Worm (Caenorhabditis elegans) whole organism, L2 larva: ENCODE results near the gene evl-20.

Experiments
- C34F6.9 ChIP-seq: fragments of 150-350 bp; optimal IDR thresholded peaks from 2 replicates; lab custom pipeline; 2014; ENCODE audit warnings: missing biosample characterization, missing genetic modification characterization
- F13H6.1 ChIP-seq: sonication (generic microtip); optimal IDR thresholded peaks from 2 replicates; lab custom pipeline; 2016; ENCODE audit warnings: missing genetic modification characterization, missing compliant biosample characterization
- R02D3.7 ChIP-seq: fragments of 150-350 bp; optimal IDR thresholded peaks from 2 replicates; lab custom pipeline; 2014; ENCODE audit warnings: missing biosample characterization, missing genetic modification characterization
- Y55F3AM.14 ChIP-seq: fragments of 200-800 bp; sonication (Bioruptor generic); optimal IDR thresholded peaks from 2 replicates; lab custom pipeline; 2018; ENCODE audit warnings: mild to moderate bottlenecking, missing genetic modification characterization, missing compliant biosample characterization
- ZK546.5 ChIP-seq: sonication (generic microtip); optimal IDR thresholded peaks from 2 replicates; lab custom pipeline; 2017; ENCODE audit warnings: missing biosample characterization, missing genetic modification characterization
- alr-1 ChIP-seq: fragments of 150-350 bp; optimal IDR thresholded peaks from 2 replicates; lab custom pipeline; 2014; ENCODE audit warnings: missing biosample characterization, missing genetic modification characterization
- blmp-1 ChIP-seq: sonication (generic microtip); optimal IDR thresholded peaks from 2 replicates; lab custom pipeline; 2017; ENCODE audit warnings: missing genetic modification characterization, mild to moderate bottlenecking, missing compliant biosample characterization, antibody characterized with exemption, moderate library complexity; ENCODE audit not compliant: insufficient read depth
- ceh-16 ChIP-seq: fragments of 150-350 bp; optimal IDR thresholded peaks from 2 replicates; lab custom pipeline; 2014; ENCODE audit warnings: missing biosample characterization, missing genetic modification characterization
- ceh-82 ChIP-seq: fragments of 150-350 bp; optimal IDR thresholded peaks from 2 replicates; lab custom pipeline; 2014; ENCODE audit warnings: missing biosample characterization, missing genetic modification characterization
- crh-2 ChIP-seq: sonication (generic microtip); optimal IDR thresholded peaks from 2 replicates; lab custom pipeline; 2017; ENCODE audit warnings: missing biosample characterization, missing genetic modification characterization
- dmd-4 ChIP-seq: sonication (generic microtip); optimal IDR thresholded peaks from 2 replicates; lab custom pipeline; 2017; ENCODE audit warnings: missing biosample characterization, missing genetic modification characterization
- egl-27 ChIP-seq: sonication (generic microtip); optimal IDR thresholded peaks from 3 replicates; lab custom pipeline; 2017; ENCODE audit warnings: missing biosample characterization, missing genetic modification reagents, missing genetic modification characterization
- elt-1 ChIP-seq: fragments of 150-350 bp; optimal IDR thresholded peaks from 2 replicates; lab custom pipeline; 2014; ENCODE audit warnings: missing biosample characterization, missing genetic modification characterization
- elt-3 ChIP-seq: sonication (generic microtip); optimal IDR thresholded peaks from 2 replicates; lab custom pipeline; 2017; ENCODE audit warnings: missing biosample characterization, missing genetic modification characterization
- fos-1 ChIP-seq: fragments of 150-350 bp; optimal IDR thresholded peaks from 2 replicates; lab custom pipeline; 2014; ENCODE audit warnings: missing biosample characterization, missing genetic modification characterization
- lin-11 ChIP-seq: fragments of 150-350 bp; sonication (generic microtip); optimal IDR thresholded peaks from 2 replicates; lab custom pipeline; 2014; ENCODE audit warnings: missing biosample characterization, missing genetic modification characterization, inconsistent platforms, mixed read lengths
- lin-13 ChIP-seq: fragments of 150-350 bp; optimal IDR thresholded peaks from 2 replicates; lab custom pipeline; 2014; ENCODE audit warnings: missing biosample characterization, missing genetic modification reagents, missing genetic modification characterization
- lin-39 ChIP-seq: fragments of 150-350 bp; optimal IDR thresholded peaks from 2 replicates; lab custom pipeline; 2014; ENCODE audit warnings: missing biosample characterization, missing genetic modification reagents, missing genetic modification characterization
- lsy-2 ChIP-seq, 2 experiments: fragments of 150-350 bp in 1 of 2; sonication (generic microtip) in 1 of 2; optimal IDR thresholded peaks; 2 replicates each; lab custom pipeline; 2014 to 2017; ENCODE audit warnings: missing biosample characterization in 2 of 2, missing genetic modification characterization in 2 of 2
- mab-5 ChIP-seq: fragments of 150-350 bp; optimal IDR thresholded peaks from 2 replicates; lab custom pipeline; 2014; ENCODE audit warnings: missing biosample characterization, missing genetic modification characterization
- nhr-11 ChIP-seq: fragments of 150-350 bp; optimal IDR thresholded peaks from 2 replicates; lab custom pipeline; 2014; ENCODE audit warnings: missing biosample characterization, missing genetic modification characterization
- nhr-12 ChIP-seq: fragments of 150-350 bp; optimal IDR thresholded peaks from 2 replicates; lab custom pipeline; 2014; ENCODE audit warnings: missing biosample characterization, missing genetic modification characterization
- nhr-129 ChIP-seq: fragments of 150-350 bp; optimal IDR thresholded peaks from 2 replicates; lab custom pipeline; 2014; ENCODE audit warnings: missing biosample characterization, missing genetic modification characterization
- nhr-21 ChIP-seq: fragments of 150-350 bp; optimal IDR thresholded peaks from 2 replicates; lab custom pipeline; 2014; ENCODE audit warnings: missing biosample characterization, missing genetic modification characterization
- nhr-23 ChIP-seq: fragments of 150-350 bp; optimal IDR thresholded peaks from 2 replicates; lab custom pipeline; 2014; ENCODE audit warnings: missing biosample characterization, missing genetic modification reagents, missing genetic modification characterization
- nhr-237 ChIP-seq: fragments of 150-350 bp; optimal IDR thresholded peaks from 2 replicates; lab custom pipeline; 2014; ENCODE audit warnings: missing biosample characterization, missing genetic modification characterization
- nhr-77 ChIP-seq: fragments of 150-350 bp; optimal IDR thresholded peaks from 2 replicates; lab custom pipeline; 2014; ENCODE audit warnings: missing biosample characterization, missing genetic modification characterization
- peb-1 ChIP-seq: fragments of 150-350 bp; optimal IDR thresholded peaks from 2 replicates; lab custom pipeline; 2014; ENCODE audit warnings: missing biosample characterization, missing genetic modification characterization
- sem-4 ChIP-seq: fragments of 150-350 bp; optimal IDR thresholded peaks from 2 replicates; lab custom pipeline; 2014; ENCODE audit warnings: missing biosample characterization, missing genetic modification reagents, missing genetic modification characterization
- sma-3 ChIP-seq: sonication (generic microtip); optimal IDR thresholded peaks from 2 replicates; lab custom pipeline; 2016; ENCODE audit warnings: missing genetic modification reagents, missing genetic modification characterization, missing compliant biosample characterization
- sma-9 ChIP-seq, 2 experiments: fragments of 150-350 bp in 1 of 2; sonication (generic microtip) in 1 of 2; optimal IDR thresholded peaks; 2 replicates each; lab custom pipeline; 2014 to 2016; ENCODE audit warnings: missing genetic modification characterization in 2 of 2, mild to moderate bottlenecking in 1 of 2, missing biosample characterization in 1 of 2, missing compliant biosample characterization in 1 of 2, missing genetic modification reagents in 1 of 2, moderate library complexity in 1 of 2
- snpc-4 ChIP-seq: fragments of 150-350 bp; optimal IDR thresholded peaks from 2 replicates; lab custom pipeline; 2014; ENCODE audit warnings: missing biosample characterization, missing genetic modification characterization
- unc-39 ChIP-seq: fragments of 150-350 bp; optimal IDR thresholded peaks from 2 replicates; lab custom pipeline; 2014; ENCODE audit warnings: missing biosample characterization, missing genetic modification characterization
- unc-55 ChIP-seq: fragments of 150-350 bp; sonication (generic microtip); optimal IDR thresholded peaks from 3 replicates; lab custom pipeline; 2014; ENCODE audit warnings: missing biosample characterization, missing genetic modification reagents, missing genetic modification characterization
- zag-1 ChIP-seq: fragments of 150-350 bp; optimal IDR thresholded peaks from 2 replicates; lab custom pipeline; 2014; ENCODE audit warnings: missing biosample characterization, missing genetic modification characterization
- ztf-11 ChIP-seq: sonication (generic microtip); optimal IDR thresholded peaks from 2 replicates; lab custom pipeline; 2017; ENCODE audit warnings: missing biosample characterization, missing genetic modification characterization

evl-20 gene

ce11 chrII:8449660-8450118 is 5.6 kb downstream of the evl-20 start, which contains the start of gene F22B5.4:
Gene F22B5.4 (plus strand): TSS chrII:8449710.
- TF ChIP-seq dmd-4 (tag; lab: Kevin White, UChicago) (no peak), fos-1 (tag; lab: Kevin White, UChicago) (peak; percentile 27), nhr-11 (tag; lab: Kevin White, UChicago) (no peak)
- TF ChIP-seq, all 48 proteins: peak for 1

- TF ChIP-seq nhr-129 (tag; lab: Kevin White, UChicago), result peak; percentile 67
- no peak for TF ChIP-seq elt-1
- TF ChIP-seq egl-27, result no peak
- no peak for TF ChIP-seq F13H6.1
- no peak for TF ChIP-seq Y55F3AM.14 (GFP tag; lab: Kevin White, UChicago)
- TF ChIP-seq dmd-4 (tag; lab: Kevin White, UChicago), result no peak
- TF ChIP-seq sma-9 (GFP tag; optimal IDR thresholded peaks at IDR 0.05; lab: Kevin White, UChicago), result peak; percentile 21
- TF ChIP-seq sma-9 (tag; optimal IDR thresholded peaks at IDR 0.05; lab: Kevin White, UChicago), result no peak
- TF ChIP-seq C34F6.9 (tag; lab: Kevin White, UChicago), result peak; percentile 19
- no peak for TF ChIP-seq nhr-12
These were observed 6.6 kb downstream of the evl-20 start for ce11 chrII:8450750-8451149.

ce11 chrII:8451425-8451824 is 7.3 kb downstream of the evl-20 start:
- TF ChIP-seq unc-55 (GFP tag; lab: Kevin White, UChicago) (no peak), lin-11 (tag; lab: Kevin White, UChicago) (no peak), lin-39 (tag; lab: Kevin White, UChicago) (no peak), lin-13 (no peak), unc-39 (tag; lab: Kevin White, UChicago) (no peak), nhr-129 (tag; lab: Kevin White, UChicago) (peak; percentile 18), elt-1 (no peak), nhr-237 (no peak), lsy-2 (tag; optimal IDR thresholded peaks at IDR 0.05; lab: Kevin White, UChicago) (no peak), zag-1 (tag; lab: Kevin White, UChicago) (peak; percentile 6), snpc-4 (no peak), C34F6.9 (tag; lab: Kevin White, UChicago) (peak; percentile 23), mab-5 (tag; lab: Kevin White, UChicago) (no peak), Y55F3AM.14 (GFP tag; lab: Kevin White, UChicago) (no peak), ZK546.5 (tag; lab: Kevin White, UChicago) (no peak), alr-1 (tag; lab: Kevin White, UChicago) (no peak), nhr-21 (tag; lab: Kevin White, UChicago) (no peak), R02D3.7 (tag; lab: Kevin White, UChicago) (no peak), ceh-82 (no peak), ztf-11 (tag; lab: Kevin White, UChicago) (no peak), blmp-1 (tag; lab: Kevin White, UChicago) (no peak), nhr-23 (tag; lab: Kevin White, UChicago) (no peak), F13H6.1 (no peak)

- TF ChIP-seq C34F6.9 (tag; lab: Kevin White, UChicago) (no peak), unc-55 (GFP tag; lab: Kevin White, UChicago) (no peak), ztf-11 (tag; lab: Kevin White, UChicago) (no peak), ceh-16 (tag; lab: Kevin White, UChicago) (no peak), peb-1 (tag; lab: Kevin White, UChicago) (no peak), nhr-77 (tag; lab: Kevin White, UChicago) (no peak), lin-39 (tag; lab: Kevin White, UChicago) (no peak), sma-3 (GFP tag; lab: Kevin White, UChicago) (no peak), crh-2 (tag; lab: Kevin White, UChicago) (no peak), sem-4 (tag; lab: Kevin White, UChicago) (no peak), zag-1 (tag; lab: Kevin White, UChicago) (no peak), elt-3 (tag; lab: Kevin White, UChicago) (no peak), mab-5 (tag; lab: Kevin White, UChicago) (no peak)
These were observed 10.4 kb downstream of the evl-20 start, which contains the start of gene F22B5.5 for ce11 chrII:8454513-8454912. Gene F22B5.5 (minus strand): TSS chrII:8454613.
